Worm (Caenorhabditis elegans) whole organism, L4 larva: ENCODE measurements around the gene nyn-1.

Source experiments
- R02D3.7 ChIP-seq: fragments of 150-350 bp; sonication (generic microtip); optimal IDR thresholded peaks from 3 replicates; lab custom pipeline; 2014; ENCODE audit warnings: missing biosample characterization, missing genetic modification characterization
- Y105C5A.15 ChIP-seq: fragments of 200-800 bp; sonication (Bioruptor generic); IDR thresholded peaks from 2 replicates; pipeline ENCODE4 v1.3.6; 2022; ENCODE audit warnings: missing genetic modification characterization, missing compliant biosample characterization
- Y48G9A.11 ChIP-seq: fragments of 200-800 bp; sonication (Bioruptor generic); IDR thresholded peaks from 2 replicates; pipeline ENCODE4 v1.3.6; 2022; ENCODE audit warnings: missing genetic modification reagents, missing genetic modification characterization, missing compliant biosample characterization
- Y5F2A.4 ChIP-seq: fragments of 200-800 bp; sonication (Bioruptor generic); optimal IDR thresholded peaks from 2 replicates; lab custom pipeline; 2018; ENCODE audit warnings: mild to moderate bottlenecking, missing genetic modification characterization, missing compliant biosample characterization
- Y75B8A.6 ChIP-seq: fragments of 200-800 bp; sonication (Bioruptor generic); IDR thresholded peaks from 2 replicates; pipeline ENCODE4 v1.3.6; 2022; ENCODE audit warnings: missing genetic modification reagents, missing genetic modification characterization, missing compliant biosample characterization
- aha-1 ChIP-seq: fragments of 150-350 bp; peaks from one replicate; lab custom pipeline; 2014; ENCODE audit warnings: missing biosample characterization, missing genetic modification characterization
- ama-1 ChIP-seq: fragments of 150-350 bp; optimal IDR thresholded peaks from 2 replicates; lab custom pipeline; 2014; ENCODE audit warnings: inconsistent platforms, mixed read lengths
- ceh-20 ChIP-seq: fragments of 200-800 bp; sonication (Bioruptor generic); IDR thresholded peaks from 2 replicates; pipeline ENCODE4 v1.3.6; 2022; ENCODE audit warnings: missing genetic modification reagents, missing genetic modification characterization, missing compliant biosample characterization
- ceh-44 ChIP-seq: fragments of 200-800 bp; sonication (Bioruptor generic); IDR thresholded peaks from 2 replicates; pipeline ENCODE4 v1.3.6; 2022; ENCODE audit warnings: missing genetic modification reagents, missing genetic modification characterization, missing compliant biosample characterization
- ceh-62 ChIP-seq: sonication (generic microtip); optimal IDR thresholded peaks from 2 replicates; lab custom pipeline; 2017; ENCODE audit warnings: missing biosample characterization, missing genetic modification characterization
- ces-1 ChIP-seq: fragments of 150-350 bp; sonication (generic microtip); optimal IDR thresholded peaks from 4 replicates; lab custom pipeline; 2014; ENCODE audit warnings: missing biosample characterization, missing genetic modification reagents, missing genetic modification characterization
- cey-2 ChIP-seq: sonication (generic microtip); optimal IDR thresholded peaks from 3 replicates; lab custom pipeline; 2017; ENCODE audit warnings: missing genetic modification characterization, mild to moderate bottlenecking, missing compliant biosample characterization, antibody characterized with exemption, borderline replicate concordance; ENCODE audit not compliant: insufficient read depth
- ctbp-1 ChIP-seq: fragments of 200-800 bp; sonication (Bioruptor generic); IDR thresholded peaks from 2 replicates; pipeline ENCODE4 v1.3.6; 2022; ENCODE audit warnings: missing genetic modification reagents, missing genetic modification characterization, missing compliant biosample characterization
- daf-16 ChIP-seq, 3 experiments: sonication (generic microtip); optimal IDR thresholded peaks; 2 replicates each; lab custom pipeline; 2016 to 2017; ENCODE audit warnings: missing genetic modification characterization in 3 of 3, missing genetic modification reagents in 3 of 3, mild to moderate bottlenecking in 2 of 3, missing compliant biosample characterization in 2 of 3, missing biosample characterization in 1 of 3, moderate library complexity in 1 of 3
- daf-8 ChIP-seq: fragments of 200-800 bp; sonication (Bioruptor generic); IDR thresholded peaks from 2 replicates; pipeline ENCODE4 v1.3.6; 2022; ENCODE audit warnings: missing genetic modification characterization, missing compliant biosample characterization
- dmd-9 ChIP-seq: fragments of 200-800 bp; sonication (Bioruptor generic); IDR thresholded peaks from 2 replicates; pipeline ENCODE4 v1.3.6; 2022; ENCODE audit warnings: missing genetic modification reagents, missing genetic modification characterization, missing compliant biosample characterization
- dpl-1 ChIP-seq: fragments of 150-350 bp; optimal IDR thresholded peaks from 2 replicates; lab custom pipeline; 2014; ENCODE audit warnings: missing biosample characterization, missing genetic modification reagents, missing genetic modification characterization
- duxl-1 ChIP-seq: sonication (generic microtip); optimal IDR thresholded peaks from 2 replicates; lab custom pipeline; 2016; ENCODE audit warnings: mild to moderate bottlenecking, missing genetic modification characterization, moderate library complexity, missing compliant biosample characterization; ENCODE audit not compliant: poor library complexity
- egl-27 ChIP-seq: sonication (generic microtip); optimal IDR thresholded peaks from 3 replicates; lab custom pipeline; 2017; ENCODE audit warnings: missing biosample characterization, missing genetic modification reagents, missing genetic modification characterization
- egl-43 ChIP-seq: fragments of 200-800 bp; sonication (Bioruptor generic); IDR thresholded peaks from 2 replicates; pipeline ENCODE4 v1.3.6; 2022; ENCODE audit warnings: missing genetic modification reagents, missing genetic modification characterization, missing compliant biosample characterization
- fos-1 ChIP-seq: fragments of 150-350 bp; optimal IDR thresholded peaks from 2 replicates; lab custom pipeline; 2014; ENCODE audit warnings: missing biosample characterization, missing genetic modification characterization
- gei-8 ChIP-seq: fragments of 200-800 bp; sonication (Bioruptor generic); optimal IDR thresholded peaks from 2 replicates; lab custom pipeline; 2018; ENCODE audit warnings: mild to moderate bottlenecking, missing genetic modification characterization, missing compliant biosample characterization
- hlh-11 ChIP-seq: fragments of 200-800 bp; sonication (Bioruptor generic); optimal IDR thresholded peaks from 2 replicates; lab custom pipeline; 2018; ENCODE audit warnings: mild to moderate bottlenecking, missing genetic modification characterization, missing compliant biosample characterization
- jun-1 ChIP-seq: fragments of 150-350 bp; optimal IDR thresholded peaks from 2 replicates; lab custom pipeline; 2014; ENCODE audit warnings: missing biosample characterization, missing genetic modification reagents, missing genetic modification characterization
- lin-39 ChIP-seq: fragments of 150-350 bp; optimal IDR thresholded peaks from 2 replicates; lab custom pipeline; 2014; ENCODE audit warnings: missing biosample characterization, missing genetic modification reagents, missing genetic modification characterization
- madf-5 ChIP-seq, 2 experiments: fragments of 200-800 bp; sonication (Bioruptor generic); IDR thresholded peaks; 2 replicates each; pipeline ENCODE4 v1.3.6; 2022; ENCODE audit warnings: missing compliant biosample characterization in 2 of 2, missing genetic modification characterization in 2 of 2
- mep-1 ChIP-seq: fragments of 150-350 bp; sonication (generic microtip); optimal IDR thresholded peaks from 3 replicates; lab custom pipeline; 2014; ENCODE audit warnings: missing biosample characterization, missing genetic modification characterization
- nhr-10 ChIP-seq: fragments of 150-350 bp; optimal IDR thresholded peaks from 2 replicates; lab custom pipeline; 2014; ENCODE audit warnings: missing biosample characterization, missing genetic modification characterization
- nhr-237 ChIP-seq: sonication (generic microtip); optimal IDR thresholded peaks from 2 replicates; lab custom pipeline; 2017; ENCODE audit warnings: missing biosample characterization, missing genetic modification characterization
- nhr-25 ChIP-seq: sonication (generic microtip); optimal IDR thresholded peaks from 2 replicates; lab custom pipeline; 2017; ENCODE audit warnings: missing genetic modification characterization, mild to moderate bottlenecking, missing compliant biosample characterization, antibody characterized with exemption, moderate library complexity, borderline replicate concordance; ENCODE audit not compliant: insufficient read depth
- nhr-28 ChIP-seq: fragments of 150-350 bp; optimal IDR thresholded peaks from 2 replicates; lab custom pipeline; 2014; ENCODE audit warnings: missing biosample characterization, missing genetic modification characterization
- nhr-41 ChIP-seq: fragments of 200-800 bp; sonication (Bioruptor generic); IDR thresholded peaks from 2 replicates; pipeline ENCODE4 v1.3.6; 2022; ENCODE audit warnings: missing genetic modification reagents, missing genetic modification characterization, missing compliant biosample characterization
- nhr-42 ChIP-seq: fragments of 200-800 bp; sonication (Bioruptor generic); IDR thresholded peaks from 2 replicates; pipeline ENCODE4 v1.3.6; 2022; ENCODE audit warnings: missing genetic modification characterization, missing compliant biosample characterization
- nhr-48 ChIP-seq: sonication (generic microtip); optimal IDR thresholded peaks from 2 replicates; lab custom pipeline; 2016; ENCODE audit warnings: mild to moderate bottlenecking, missing genetic modification characterization, missing compliant biosample characterization
- nhr-6 ChIP-seq: fragments of 150-350 bp; optimal IDR thresholded peaks from 2 replicates; lab custom pipeline; 2014; ENCODE audit warnings: missing biosample characterization, missing genetic modification characterization
- nhr-76 ChIP-seq: fragments of 150-350 bp; optimal IDR thresholded peaks from 2 replicates; lab custom pipeline; 2014; ENCODE audit warnings: missing biosample characterization, missing genetic modification characterization
- pqm-1 ChIP-seq: sonication (generic microtip); optimal IDR thresholded peaks from 2 replicates; lab custom pipeline; 2017; ENCODE audit warnings: missing biosample characterization, missing genetic modification characterization
- rbr-2 ChIP-seq: sonication (generic microtip); optimal IDR thresholded peaks from 2 replicates; lab custom pipeline; 2016; ENCODE audit warnings: missing genotype, missing genetic modification characterization, missing compliant biosample characterization
- snpc-4 ChIP-seq: fragments of 150-350 bp; optimal IDR thresholded peaks from 2 replicates; lab custom pipeline; 2014; ENCODE audit warnings: missing biosample characterization, missing genetic modification characterization
- spr-1 ChIP-seq: sonication (generic microtip); optimal IDR thresholded peaks from 2 replicates; lab custom pipeline; 2016; ENCODE audit warnings: mild to moderate bottlenecking, missing genetic modification characterization, missing compliant biosample characterization
- spr-3 ChIP-seq: fragments of 200-800 bp; sonication (Bioruptor generic); optimal IDR thresholded peaks from 2 replicates; lab custom pipeline; 2018; ENCODE audit warnings: mild to moderate bottlenecking, missing genetic modification characterization, missing compliant biosample characterization
- tra-1 ChIP-seq: fragments of 200-800 bp; sonication (Bioruptor generic); IDR thresholded peaks from 2 replicates; pipeline ENCODE4 v1.3.6; 2022; ENCODE audit warnings: missing genetic modification reagents, missing genetic modification characterization, missing compliant biosample characterization
- unc-39 ChIP-seq: sonication (generic microtip); optimal IDR thresholded peaks from 2 replicates; lab custom pipeline; 2017; ENCODE audit warnings: missing biosample characterization, missing genetic modification characterization
- unc-62 ChIP-seq, 3 experiments: fragments of 150-350 bp in 1 of 3; sonication (generic microtip); optimal IDR thresholded peaks in 2 of 3; peaks in 1 of 3; 1 replicate in 1 of 3; 2 replicates in 2 of 3; lab custom pipeline; 2014 to 2017; ENCODE audit warnings: missing biosample characterization in 3 of 3, missing genetic modification characterization in 3 of 3, missing genetic modification reagents in 3 of 3, missing genotype in 1 of 3
- vab-7 ChIP-seq: fragments of 200-800 bp; sonication (Bioruptor generic); IDR thresholded peaks from 2 replicates; pipeline ENCODE4 v1.3.6; 2022; ENCODE audit warnings: missing genetic modification reagents, missing genetic modification characterization, missing compliant biosample characterization
- zfp-3 ChIP-seq: fragments of 200-800 bp; sonication (Bioruptor generic); conservative IDR thresholded peaks from 2 replicates; pipeline ENCODE4 v1.3.6; 2022; ENCODE audit warnings: missing genetic modification reagents, missing genetic modification characterization, missing compliant biosample characterization

nyn-1 gene

DNA sequence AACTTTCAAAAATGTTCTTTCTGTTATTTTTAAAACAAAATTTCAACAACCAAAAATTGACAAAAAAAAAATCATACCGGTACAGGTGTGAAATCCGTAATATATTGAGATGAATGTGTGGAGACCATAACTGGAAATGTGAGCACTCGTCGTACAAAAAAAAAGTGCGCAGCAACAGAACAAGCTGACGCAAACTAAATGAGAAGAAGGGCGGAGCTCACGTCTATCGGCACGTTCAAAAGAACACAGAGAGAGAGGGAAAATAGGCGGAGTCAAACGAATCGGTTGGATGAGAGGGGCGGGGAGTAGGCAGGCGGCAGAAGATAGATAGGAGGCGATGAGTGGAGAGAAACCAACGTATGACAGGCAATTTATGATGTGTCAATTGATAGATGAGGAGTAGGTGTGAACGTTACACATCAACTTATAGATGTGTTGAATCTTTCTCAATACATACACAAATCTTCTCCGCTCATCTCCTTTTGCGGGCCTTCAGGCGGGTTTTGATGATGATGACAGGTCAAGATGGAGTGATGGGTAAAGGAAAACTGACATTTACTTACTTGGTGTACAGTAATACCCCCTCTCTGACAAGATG, 17.1 kb upstream of the nyn-1 start, which contains the start of gene tlp-1 (continued):
- TF ChIP-seq mep-1 (peak; percentile 20), ces-1 (GFP tag; lab: Kevin White, UChicago) (no peak), hlh-11 (tag; lab: Kevin White, UChicago) (peak; percentile 48), ceh-20 (peak; percentile 78), rbr-2 (tag; lab: Kevin White, UChicago) (no peak), daf-16 (GFP tag; optimal IDR thresholded peaks at IDR 0.05; lab: Kevin White, UChicago) (no peak), daf-16 (tag; optimal IDR thresholded peaks at IDR 0.05; lab: Kevin White, UChicago) (no peak), tra-1 (GFP tag; lab: Robert Waterston, UW) (0 out of 2 replicates have a peak, but pooled peaks have one; percentile 49)
- TF ChIP-seq, all 104 proteins: peak for 13

DNA sequence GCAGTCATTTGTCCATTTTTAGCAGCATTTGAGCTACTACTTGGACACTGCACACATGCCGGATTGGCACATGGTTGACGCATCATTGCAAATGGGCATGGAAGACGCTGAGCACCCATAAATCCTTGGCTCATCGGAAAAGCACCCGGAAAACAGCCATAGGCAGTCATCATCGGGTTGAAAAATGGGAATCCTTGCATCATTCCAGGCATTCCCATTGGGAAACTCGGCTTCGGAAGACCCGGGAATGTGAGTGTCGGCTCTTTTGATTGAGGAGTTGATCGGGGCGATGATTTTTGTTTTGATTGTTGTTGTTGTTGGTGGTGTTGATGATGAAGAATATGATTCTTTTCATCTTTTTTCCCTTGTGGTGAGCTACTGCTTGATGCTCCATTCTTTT, 15.9 kb upstream of the nyn-1 start:
- TF ChIP-seq aha-1 (tag; lab: Kevin White, UChicago) (peak; percentile 51), nhr-28 (tag; lab: Kevin White, UChicago) (no peak), hlh-11 (tag; lab: Kevin White, UChicago) (peak; percentile 7), zfp-3 (GFP tag; lab: Robert Waterston, UW) (no peak), spr-1 (tag; lab: Kevin White, UChicago) (no peak), nhr-42 (GFP tag; lab: Robert Waterston, UW) (no peak), nhr-48 (tag; lab: Kevin White, UChicago) (no peak), dmd-9 (GFP tag; lab: Robert Waterston, UW) (no peak), unc-62 (GFP tag; optimal IDR thresholded peaks at IDR 0.05 in 1 of 2; lab: Kevin White, UChicago) (peak in 1 of 2 experiments; percentile 96), unc-62 (tag; optimal IDR thresholded peaks at IDR 0.05; lab: Kevin White, UChicago) (no peak), ceh-20 (peak; percentile 11; the same call in 1 of the 2 replicates), pqm-1 (tag; lab: Kevin White, UChicago) (no peak), ama-1 (lab: Kevin White, UChicago) (peak; percentile 11)

DNA sequence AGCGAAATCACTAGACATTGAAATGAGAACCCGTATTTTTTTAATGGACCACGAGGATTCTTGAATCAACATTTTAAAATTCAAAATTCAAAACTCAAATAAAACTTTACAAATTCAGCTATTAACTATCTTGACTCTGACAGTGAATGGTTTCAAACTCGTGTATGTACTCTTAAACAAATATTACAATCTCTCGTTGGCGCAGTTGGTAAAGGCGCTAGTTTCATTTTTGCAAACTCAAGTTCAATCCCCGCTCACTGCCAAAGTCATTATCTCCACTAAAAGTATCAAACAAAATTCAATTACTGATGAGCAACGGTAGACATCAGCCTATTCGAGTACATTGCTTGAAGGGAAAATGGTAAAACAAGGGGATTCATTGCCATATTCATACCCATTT, 14.7 kb upstream of the nyn-1 start:
- TF ChIP-seq Y5F2A.4 = peak; percentile 42
- no peak for TF ChIP-seq duxl-1 (tag; lab: Kevin White, UChicago)
- TF ChIP-seq rbr-2 (tag; lab: Kevin White, UChicago) = no peak
- no peak for TF ChIP-seq daf-8 (GFP tag; lab: Robert Waterston, UW)
- no peak for TF ChIP-seq ceh-62 (tag; lab: Kevin White, UChicago)
- no peak for TF ChIP-seq fos-1
- no peak for TF ChIP-seq egl-27 (tag; lab: Kevin White, UChicago)
- no peak for TF ChIP-seq Y75B8A.6 (GFP tag; lab: Robert Waterston, UW)
- TF ChIP-seq nhr-25 (tag; lab: Kevin White, UChicago) = no peak
- no peak for TF ChIP-seq lin-39 (tag; lab: Kevin White, UChicago)
- no peak for TF ChIP-seq mep-1
- peak; percentile 63; the same call in 1 of the 2 replicates for TF ChIP-seq vab-7
- peak; percentile 26 to 45; a peak in 1 of 4 replicates for TF ChIP-seq madf-5 (GFP tag; IDR thresholded peaks at IDR 0.05; lab: Robert Waterston, UW)
- no peak for TF ChIP-seq gei-8
- TF ChIP-seq ceh-44 (GFP tag; lab: Robert Waterston, UW) = no peak
- no peak for TF ChIP-seq nhr-41 (GFP tag; lab: Robert Waterston, UW)
- TF ChIP-seq snpc-4 (tag; lab: Kevin White, UChicago) = no peak
- no peak for TF ChIP-seq ctbp-1 (GFP tag; lab: Robert Waterston, UW)
- no peak for TF ChIP-seq nhr-76 (tag; lab: Kevin White, UChicago)
- TF ChIP-seq spr-3 (GFP tag; lab: Kevin White, UChicago) = no peak
- TF ChIP-seq unc-39 (tag; lab: Kevin White, UChicago) = no peak
- no peak for TF ChIP-seq nhr-237
- no peak for TF ChIP-seq R02D3.7 (tag; lab: Kevin White, UChicago)
- 0 out of 2 replicates have a peak, but pooled peaks have one; percentile 55 for TF ChIP-seq Y48G9A.11 (GFP tag; lab: Robert Waterston, UW)
- TF ChIP-seq Y105C5A.15 (GFP tag; lab: Robert Waterston, UW) = no peak
- no peak for TF ChIP-seq nhr-6 (tag; lab: Kevin White, UChicago)
- TF ChIP-seq dpl-1 (GFP tag; lab: Kevin White, UChicago) = no peak
- TF ChIP-seq jun-1 (tag; lab: Kevin White, UChicago) = no peak
- TF ChIP-seq nhr-10 (tag; lab: Kevin White, UChicago) = no peak
- peak in 1 of 2 experiments; percentile 58 for TF ChIP-seq daf-16 (GFP tag; optimal IDR thresholded peaks at IDR 0.05; lab: Kevin White, UChicago)
- TF ChIP-seq daf-16 (tag; optimal IDR thresholded peaks at IDR 0.05; lab: Kevin White, UChicago) = peak; percentile 23
- no peak for TF ChIP-seq cey-2
- no peak for TF ChIP-seq egl-43 (GFP tag; lab: Robert Waterston, UW)
